Worm (Caenorhabditis elegans): ENCODE data around the gene Y73B6BL.289.
"Not testable (repeated sequence)": the region's sequence is repeated elsewhere in the genome, so short reads cannot be mapped to it uniquely, and the experiment has no call there.

DNA sequence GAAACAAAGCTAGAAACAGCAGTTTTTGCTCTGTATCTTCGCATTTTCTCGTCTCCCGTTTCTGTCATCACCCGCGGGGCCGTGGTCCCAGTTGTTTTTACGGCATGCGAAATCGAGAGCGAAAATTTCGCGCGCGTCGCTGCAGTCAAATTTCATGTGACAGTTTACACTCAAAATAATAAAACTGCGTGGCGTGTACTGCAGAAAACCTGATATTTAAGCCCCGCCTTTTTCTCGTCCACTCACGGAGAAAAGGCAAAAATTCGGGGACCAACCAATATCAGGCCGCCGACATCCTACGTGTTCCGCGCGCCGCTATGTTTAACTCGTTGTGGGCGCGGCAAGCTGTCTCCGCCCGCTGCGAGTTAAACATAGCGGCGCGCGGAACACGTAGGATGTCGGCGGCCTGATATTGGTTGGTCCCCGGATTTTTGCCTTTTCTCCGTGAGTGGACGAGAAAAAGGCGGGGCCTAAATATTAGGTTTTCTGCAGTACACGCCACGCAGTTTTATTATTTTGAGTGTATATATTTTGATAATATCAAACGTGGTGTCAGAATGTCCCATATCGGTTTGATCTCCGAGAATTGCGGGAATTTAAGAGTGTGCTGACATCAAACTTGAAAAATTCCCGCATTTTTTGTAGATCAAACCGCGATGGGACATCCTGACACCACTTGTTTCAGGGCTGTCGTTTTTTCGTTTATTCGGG lies 26.9 kb upstream of the Y73B6BL.289 start:
- TF ChIP-seq F57C9.4 (tag; optimal IDR thresholded peaks at IDR 0.05); F23B12.7 (tag; optimal IDR thresholded peaks at IDR 0.05; ENCODE audit: insufficient read depth); unc-62 (GFP tag; optimal IDR thresholded peaks at IDR 0.05); hlh-12 (tag; optimal IDR thresholded peaks at IDR 0.05): not testable (repeated sequence)
